Fruit fly (Drosophila melanogaster): ENCODE measurements around the gene Aplip1.

The Aplip1 gene

DNA sequence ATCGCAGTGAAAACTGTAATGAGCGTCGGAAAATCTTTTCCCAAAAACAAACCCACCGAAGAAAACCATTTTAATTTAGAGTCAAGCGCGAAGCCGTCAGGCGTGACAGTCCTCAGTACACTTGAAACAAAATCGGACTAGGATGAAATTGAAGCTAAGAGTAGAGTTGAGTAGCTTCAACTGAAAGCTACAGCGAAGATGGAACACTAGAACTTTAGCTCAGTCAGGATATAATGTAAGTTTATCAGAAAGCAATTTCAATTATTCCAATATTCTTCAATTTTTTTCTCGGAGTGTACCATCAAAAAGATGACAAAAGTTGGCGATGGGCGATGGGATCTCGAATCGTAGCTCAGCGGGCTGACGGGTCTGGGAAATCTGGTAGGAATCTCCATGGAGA, 20.3 kb downstream of the Aplip1 start (continued):
- no peak for TF ChIP-seq CG6765 (GFP tag; optimal IDR thresholded peaks at IDR 0.05)
- no peak for TF ChIP-seq salm (tag; optimal IDR thresholded peaks at IDR 0.05)
- TF ChIP-seq lbe (GFP tag; optimal IDR thresholded peaks at IDR 0.05) = no peak
- no peak for TF ChIP-seq CG6854 (GFP tag; optimal IDR thresholded peaks at IDR 0.05)
- TF ChIP-seq HLH3B (GFP tag; IDR thresholded peaks at IDR 0.05) = peak; percentile 64; the same call in 1 of the 2 replicates
- TF ChIP-seq z (GFP tag; IDR thresholded peaks at IDR 0.05) = no peak
- TF ChIP-seq zen2 (GFP tag; IDR thresholded peaks at IDR 0.05; ENCODE audit: partially characterized antibody) = no peak
- peak; percentile 71 for TF ChIP-seq vvl (GFP tag; IDR thresholded peaks at IDR 0.05)
- peak; percentile 6 for TF ChIP-seq CG1233 (GFP tag; optimal IDR thresholded peaks at IDR 0.05)
- TF ChIP-seq amos (GFP tag; IDR thresholded peaks at IDR 0.05; ENCODE audit: partially characterized antibody) = no peak
- TF ChIP-seq CG1647 (GFP tag; optimal IDR thresholded peaks at IDR 0.05) = no peak
- no peak for TF ChIP-seq CG10274 (GFP tag; optimal IDR thresholded peaks at IDR 0.05)
- no peak for TF ChIP-seq Meics (GFP tag; optimal IDR thresholded peaks at IDR 0.05)
- TF ChIP-seq NC2α (GFP tag; optimal IDR thresholded peaks at IDR 0.05) = no peak
- peak; percentile 15 for TF ChIP-seq CG15011 (GFP tag; optimal IDR thresholded peaks at IDR 0.05)
- no peak for TF ChIP-seq CHES-1-like (GFP tag; optimal IDR thresholded peaks at IDR 0.05)
- TF ChIP-seq unpg (GFP tag; optimal IDR thresholded peaks at IDR 0.05) = peak; percentile 58
- peak; percentile 55 for TF ChIP-seq CG5245 (GFP tag; optimal IDR thresholded peaks at IDR 0.05)
- TF ChIP-seq croc (GFP tag; conservative IDR thresholded peaks at IDR 0.05) = 0 out of 3 replicates have a peak, but pooled peaks have one; percentile 20
- TF ChIP-seq CG43689 (GFP tag; IDR thresholded peaks at IDR 0.05) = no peak
- TF ChIP-seq Scr (GFP tag; IDR thresholded peaks at IDR 0.05; ENCODE audit: partially characterized antibody) = no peak
- TF ChIP-seq slou (GFP tag; optimal IDR thresholded peaks at IDR 0.05) = no peak
- no peak for TF ChIP-seq CG2116 (GFP tag; optimal IDR thresholded peaks at IDR 0.05)
- TF ChIP-seq cg (GFP tag; optimal IDR thresholded peaks at IDR 0.05) = no peak
- TF ChIP-seq CG7357 (GFP tag; IDR thresholded peaks at IDR 0.05) = no peak
- peak; percentile 28 for TF ChIP-seq jing (GFP tag; optimal IDR thresholded peaks at IDR 0.05)
- peak; percentile 12 for TF ChIP-seq zfh2 (GFP tag; optimal IDR thresholded peaks at IDR 0.05)
- 0 out of 2 replicates have a peak, but pooled peaks have one; percentile 17 for TF ChIP-seq stc (GFP tag; IDR thresholded peaks at IDR 0.05)
- peak; percentile 1 for TF ChIP-seq CG12659 (GFP tag; optimal IDR thresholded peaks at IDR 0.05)
- peak; percentile 54 for TF ChIP-seq CG7839 (tag; optimal IDR thresholded peaks at IDR 0.05)
- TF ChIP-seq CG10959 (GFP tag; IDR thresholded peaks at IDR 0.05) = peak; percentile 54
- no peak for TF ChIP-seq aop (GFP tag; IDR thresholded peaks at IDR 0.05)
- peak; percentile 29 for TF ChIP-seq CG15601 (tag; optimal IDR thresholded peaks at IDR 0.05)
- peak; percentile 48 for TF ChIP-seq CG17829 (tag; optimal IDR thresholded peaks at IDR 0.05)
- TF ChIP-seq CG4360 (GFP tag; IDR thresholded peaks at IDR 0.05) = no peak
- TF ChIP-seq gsb (GFP tag; IDR thresholded peaks at IDR 0.05) = no peak
- TF ChIP-seq lov (optimal IDR thresholded peaks at IDR 0.05) = no peak
- TF ChIP-seq lov (GFP tag; IDR thresholded peaks at IDR 0.05) = no peak
- TF ChIP-seq Dp (GFP tag; optimal IDR thresholded peaks at IDR 0.05) = no peak
- peak; percentile 58; the same call in 1 of the 2 replicates for TF ChIP-seq CG1024 (GFP tag; IDR thresholded peaks at IDR 0.05)
- no peak for TF ChIP-seq CG9215 (GFP tag; IDR thresholded peaks at IDR 0.05)
- TF ChIP-seq CG12299 (tag; optimal IDR thresholded peaks at IDR 0.05) = no peak
- TF ChIP-seq CG17568 (GFP tag; optimal IDR thresholded peaks at IDR 0.05) = no peak
- TF ChIP-seq Lhr (GFP tag; optimal IDR thresholded peaks at IDR 0.05) = no peak
- TF ChIP-seq caup (GFP tag; optimal IDR thresholded peaks at IDR 0.05; ENCODE audit: severe bottlenecking) = no peak
- TF ChIP-seq fd102C (GFP tag; optimal IDR thresholded peaks at IDR 0.05) = no peak
- TF ChIP-seq H2.0 (GFP tag; IDR thresholded peaks at IDR 0.05) = no peak
- no peak for TF ChIP-seq CG4617 (GFP tag; optimal IDR thresholded peaks at IDR 0.05; ENCODE audit: borderline replicate concordance)
- TF ChIP-seq HLH4C (GFP tag; IDR thresholded peaks at IDR 0.05; ENCODE audit: partially characterized antibody) = no peak
- no peak for TF ChIP-seq CG33557 (GFP tag; optimal IDR thresholded peaks at IDR 0.05)
- no peak for TF ChIP-seq CG7963 (GFP tag; IDR thresholded peaks at IDR 0.05; ENCODE audit: partially characterized antibody)

All from whole organism, embryonic.